Worm (Caenorhabditis elegans) whole organism, L2 larva: Measurements from ENCODE around the gene lin-39.

Experiments used
- egl-27 ChIP-seq: sonication (generic microtip); optimal IDR thresholded peaks from 3 replicates; lab custom pipeline; 2017; ENCODE audit warnings: missing biosample characterization, missing genetic modification reagents, missing genetic modification characterization
- elt-1 ChIP-seq: fragments of 150-350 bp; optimal IDR thresholded peaks from 2 replicates; lab custom pipeline; 2014; ENCODE audit warnings: missing biosample characterization, missing genetic modification characterization
- nhr-11 ChIP-seq: fragments of 150-350 bp; optimal IDR thresholded peaks from 2 replicates; lab custom pipeline; 2014; ENCODE audit warnings: missing biosample characterization, missing genetic modification characterization
- zag-1 ChIP-seq: fragments of 150-350 bp; optimal IDR thresholded peaks from 2 replicates; lab custom pipeline; 2014; ENCODE audit warnings: missing biosample characterization, missing genetic modification characterization

ce11 chrIII:7478932-7479331, 57.5 kb downstream of the lin-39 start:
- no peak for TF ChIP-seq zag-1 (tag; lab: Kevin White, UChicago)
- TF ChIP-seq elt-1 (tag; lab: Kevin White, UChicago), result no peak
- TF ChIP-seq egl-27 (tag; lab: Kevin White, UChicago), result no peak
- TF ChIP-seq nhr-11 (tag; lab: Kevin White, UChicago), result no peak
